Worm (Caenorhabditis elegans) whole organism, L2 larva: ENCODE data around the gene srlf-37.

ENCODE experiments used
- C34F6.9 ChIP-seq: fragments of 150-350 bp; optimal IDR thresholded peaks from 2 replicates; lab custom pipeline; 2014; ENCODE audit warnings: missing biosample characterization, missing genetic modification characterization
- F13H6.1 ChIP-seq: sonication (generic microtip); optimal IDR thresholded peaks from 2 replicates; lab custom pipeline; 2016; ENCODE audit warnings: missing genetic modification characterization, missing compliant biosample characterization
- ZK546.5 ChIP-seq: sonication (generic microtip); optimal IDR thresholded peaks from 2 replicates; lab custom pipeline; 2017; ENCODE audit warnings: missing biosample characterization, missing genetic modification characterization
- alr-1 ChIP-seq: fragments of 150-350 bp; optimal IDR thresholded peaks from 2 replicates; lab custom pipeline; 2014; ENCODE audit warnings: missing biosample characterization, missing genetic modification characterization
- aly-2 ChIP-seq: fragments of 150-350 bp; optimal IDR thresholded peaks from 2 replicates; lab custom pipeline; 2014; ENCODE audit warnings: missing biosample characterization, missing genetic modification characterization
- ama-1 ChIP-seq: fragments of 150-350 bp; optimal IDR thresholded peaks from 2 replicates; lab custom pipeline; 2018; ENCODE audit warnings: inconsistent platforms
- blmp-1 ChIP-seq: sonication (generic microtip); optimal IDR thresholded peaks from 2 replicates; lab custom pipeline; 2017; ENCODE audit warnings: missing genetic modification characterization, mild to moderate bottlenecking, missing compliant biosample characterization, antibody characterized with exemption, moderate library complexity; ENCODE audit not compliant: insufficient read depth
- ceh-16 ChIP-seq: fragments of 150-350 bp; optimal IDR thresholded peaks from 2 replicates; lab custom pipeline; 2014; ENCODE audit warnings: missing biosample characterization, missing genetic modification characterization
- ceh-82 ChIP-seq: fragments of 150-350 bp; optimal IDR thresholded peaks from 2 replicates; lab custom pipeline; 2014; ENCODE audit warnings: missing biosample characterization, missing genetic modification characterization
- dmd-4 ChIP-seq: sonication (generic microtip); optimal IDR thresholded peaks from 2 replicates; lab custom pipeline; 2017; ENCODE audit warnings: missing biosample characterization, missing genetic modification characterization
- egl-27 ChIP-seq: sonication (generic microtip); optimal IDR thresholded peaks from 3 replicates; lab custom pipeline; 2017; ENCODE audit warnings: missing biosample characterization, missing genetic modification reagents, missing genetic modification characterization
- elt-3 ChIP-seq: sonication (generic microtip); optimal IDR thresholded peaks from 2 replicates; lab custom pipeline; 2017; ENCODE audit warnings: missing biosample characterization, missing genetic modification characterization
- fos-1 ChIP-seq: fragments of 150-350 bp; optimal IDR thresholded peaks from 2 replicates; lab custom pipeline; 2014; ENCODE audit warnings: missing biosample characterization, missing genetic modification characterization
- gmeb-1 ChIP-seq: fragments of 150-350 bp; optimal IDR thresholded peaks from 2 replicates; lab custom pipeline; 2014; ENCODE audit warnings: missing biosample characterization, missing genetic modification characterization
- lin-11 ChIP-seq: fragments of 150-350 bp; sonication (generic microtip); optimal IDR thresholded peaks from 2 replicates; lab custom pipeline; 2014; ENCODE audit warnings: missing biosample characterization, missing genetic modification characterization, inconsistent platforms, mixed read lengths
- lin-13 ChIP-seq: fragments of 150-350 bp; optimal IDR thresholded peaks from 2 replicates; lab custom pipeline; 2014; ENCODE audit warnings: missing biosample characterization, missing genetic modification reagents, missing genetic modification characterization
- lin-39 ChIP-seq: fragments of 150-350 bp; optimal IDR thresholded peaks from 2 replicates; lab custom pipeline; 2014; ENCODE audit warnings: missing biosample characterization, missing genetic modification reagents, missing genetic modification characterization
- lsy-2 ChIP-seq, 2 experiments: fragments of 150-350 bp in 1 of 2; sonication (generic microtip) in 1 of 2; optimal IDR thresholded peaks; 2 replicates each; lab custom pipeline; 2014 to 2017; ENCODE audit warnings: missing biosample characterization in 2 of 2, missing genetic modification characterization in 2 of 2
- mab-5 ChIP-seq: fragments of 150-350 bp; optimal IDR thresholded peaks from 2 replicates; lab custom pipeline; 2014; ENCODE audit warnings: missing biosample characterization, missing genetic modification characterization
- mbf-1 ChIP-seq: sonication (generic microtip); optimal IDR thresholded peaks from 2 replicates; lab custom pipeline; 2017; ENCODE audit warnings: missing biosample characterization, missing genetic modification characterization
- mdl-1 ChIP-seq, 2 experiments: fragments of 150-350 bp in 1 of 2; sonication (generic microtip) in 1 of 2; optimal IDR thresholded peaks; 2 replicates each; lab custom pipeline; 2017; ENCODE audit warnings: missing biosample characterization in 2 of 2, missing genetic modification characterization in 2 of 2
- nhr-10 ChIP-seq: sonication (generic microtip); optimal IDR thresholded peaks from 2 replicates; lab custom pipeline; 2017; ENCODE audit warnings: missing biosample characterization, missing genetic modification characterization
- nhr-11 ChIP-seq: fragments of 150-350 bp; optimal IDR thresholded peaks from 2 replicates; lab custom pipeline; 2014; ENCODE audit warnings: missing biosample characterization, missing genetic modification characterization
- nhr-12 ChIP-seq: fragments of 150-350 bp; optimal IDR thresholded peaks from 2 replicates; lab custom pipeline; 2014; ENCODE audit warnings: missing biosample characterization, missing genetic modification characterization
- nhr-129 ChIP-seq: fragments of 150-350 bp; optimal IDR thresholded peaks from 2 replicates; lab custom pipeline; 2014; ENCODE audit warnings: missing biosample characterization, missing genetic modification characterization
- nhr-21 ChIP-seq: fragments of 150-350 bp; optimal IDR thresholded peaks from 2 replicates; lab custom pipeline; 2014; ENCODE audit warnings: missing biosample characterization, missing genetic modification characterization
- nhr-23 ChIP-seq: fragments of 150-350 bp; optimal IDR thresholded peaks from 2 replicates; lab custom pipeline; 2014; ENCODE audit warnings: missing biosample characterization, missing genetic modification reagents, missing genetic modification characterization
- nhr-237 ChIP-seq: fragments of 150-350 bp; optimal IDR thresholded peaks from 2 replicates; lab custom pipeline; 2014; ENCODE audit warnings: missing biosample characterization, missing genetic modification characterization
- nhr-25 ChIP-seq: fragments of 150-350 bp; sonication (generic microtip); optimal IDR thresholded peaks from 3 replicates; lab custom pipeline; 2014; ENCODE audit warnings: missing biosample characterization, missing genetic modification characterization
- nhr-6 ChIP-seq: fragments of 150-350 bp; optimal IDR thresholded peaks from 2 replicates; lab custom pipeline; 2014; ENCODE audit warnings: missing biosample characterization, missing genetic modification characterization
- nhr-77 ChIP-seq: fragments of 150-350 bp; optimal IDR thresholded peaks from 2 replicates; lab custom pipeline; 2014; ENCODE audit warnings: missing biosample characterization, missing genetic modification characterization
- peb-1 ChIP-seq: fragments of 150-350 bp; optimal IDR thresholded peaks from 2 replicates; lab custom pipeline; 2014; ENCODE audit warnings: missing biosample characterization, missing genetic modification characterization
- sem-4 ChIP-seq: fragments of 150-350 bp; optimal IDR thresholded peaks from 2 replicates; lab custom pipeline; 2014; ENCODE audit warnings: missing biosample characterization, missing genetic modification reagents, missing genetic modification characterization
- skn-1 ChIP-seq: sonication (generic microtip); optimal IDR thresholded peaks from 2 replicates; lab custom pipeline; 2017; ENCODE audit warnings: missing biosample characterization, missing genetic modification characterization
- sma-9 ChIP-seq, 2 experiments: fragments of 150-350 bp in 1 of 2; sonication (generic microtip) in 1 of 2; optimal IDR thresholded peaks; 2 replicates each; lab custom pipeline; 2014 to 2016; ENCODE audit warnings: missing genetic modification characterization in 2 of 2, mild to moderate bottlenecking in 1 of 2, missing biosample characterization in 1 of 2, missing compliant biosample characterization in 1 of 2, missing genetic modification reagents in 1 of 2, moderate library complexity in 1 of 2
- snpc-4 ChIP-seq: fragments of 150-350 bp; optimal IDR thresholded peaks from 2 replicates; lab custom pipeline; 2014; ENCODE audit warnings: missing biosample characterization, missing genetic modification characterization
- unc-39 ChIP-seq: fragments of 150-350 bp; optimal IDR thresholded peaks from 2 replicates; lab custom pipeline; 2014; ENCODE audit warnings: missing biosample characterization, missing genetic modification characterization
- unc-55 ChIP-seq: fragments of 150-350 bp; sonication (generic microtip); optimal IDR thresholded peaks from 3 replicates; lab custom pipeline; 2014; ENCODE audit warnings: missing biosample characterization, missing genetic modification reagents, missing genetic modification characterization
- unc-62 ChIP-seq: fragments of 150-350 bp; optimal IDR thresholded peaks from 2 replicates; lab custom pipeline; 2014; ENCODE audit warnings: missing biosample characterization, missing genetic modification reagents, missing genetic modification characterization
- zag-1 ChIP-seq: fragments of 150-350 bp; optimal IDR thresholded peaks from 2 replicates; lab custom pipeline; 2014; ENCODE audit warnings: missing biosample characterization, missing genetic modification characterization
- ztf-1 ChIP-seq: fragments of 200-800 bp; sonication (Bioruptor generic); conservative IDR thresholded peaks from 2 replicates; pipeline ENCODE4 v1.3.6; 2022; ENCODE audit warnings: missing genetic modification characterization, missing compliant biosample characterization
- ztf-11 ChIP-seq: sonication (generic microtip); optimal IDR thresholded peaks from 2 replicates; lab custom pipeline; 2017; ENCODE audit warnings: missing biosample characterization, missing genetic modification characterization

Gene srlf-37

ce11 chrV:642750-643149 lies 38.7 kb upstream of the srlf-37 start, which contains the start of gene nhr-190:
nhr-190 (minus strand) TSS chrV:642924.
- TF ChIP-seq mbf-1 (no peak), lin-13 (GFP tag; lab: Kevin White, UChicago) (no peak), ama-1 (lab: Kevin White, UChicago) (no peak), ZK546.5 (tag; lab: Kevin White, UChicago) (no peak), aly-2 (tag; lab: Kevin White, UChicago) (no peak), sma-9 (GFP tag; optimal IDR thresholded peaks at IDR 0.05; lab: Kevin White, UChicago) (peak; percentile 12), sma-9 (tag; optimal IDR thresholded peaks at IDR 0.05; lab: Kevin White, UChicago) (no peak), nhr-21 (tag; lab: Kevin White, UChicago) (no peak), lsy-2 (tag; optimal IDR thresholded peaks at IDR 0.05; lab: Kevin White, UChicago) (no peak), C34F6.9 (peak; percentile 32), ceh-16 (tag; lab: Kevin White, UChicago) (no peak), nhr-129 (tag; lab: Kevin White, UChicago) (peak; percentile 35)

- TF ChIP-seq sem-4 (tag; lab: Kevin White, UChicago) (no peak), snpc-4 (tag; lab: Kevin White, UChicago) (no peak), unc-55 (GFP tag; lab: Kevin White, UChicago) (no peak), lsy-2 (tag; optimal IDR thresholded peaks at IDR 0.05; lab: Kevin White, UChicago) (no peak), lin-11 (tag; lab: Kevin White, UChicago) (no peak), alr-1 (tag; lab: Kevin White, UChicago) (no peak), ZK546.5 (tag; lab: Kevin White, UChicago) (no peak), nhr-25 (no peak), dmd-4 (no peak), lin-39 (no peak), nhr-237 (tag; lab: Kevin White, UChicago) (no peak), nhr-11 (tag; lab: Kevin White, UChicago) (no peak), gmeb-1 (no peak)
Observed at ce11 chrV:638328-638727, 34.3 kb upstream of the srlf-37 start, which contains the start of gene srj-37. srj-37 (plus strand) TSS chrV:638628.

- TF ChIP-seq nhr-12 (tag; lab: Kevin White, UChicago) (no peak), unc-55 (GFP tag; lab: Kevin White, UChicago) (no peak), unc-62 (GFP tag; lab: Kevin White, UChicago) (no peak), blmp-1 (tag; lab: Kevin White, UChicago) (no peak), nhr-23 (tag; lab: Kevin White, UChicago) (no peak), gmeb-1 (no peak), dmd-4 (no peak), nhr-25 (no peak), mdl-1 (tag; optimal IDR thresholded peaks at IDR 0.05; lab: Kevin White, UChicago) (no peak), zag-1 (tag; lab: Kevin White, UChicago) (no peak), ZK546.5 (tag; lab: Kevin White, UChicago) (no peak), lin-11 (tag; lab: Kevin White, UChicago) (no peak), nhr-10 (tag; lab: Kevin White, UChicago) (no peak), alr-1 (tag; lab: Kevin White, UChicago) (no peak), fos-1 (tag; lab: Kevin White, UChicago) (no peak), nhr-77 (no peak), mbf-1 (no peak), nhr-11 (tag; lab: Kevin White, UChicago) (no peak), nhr-237 (tag; lab: Kevin White, UChicago) (no peak), egl-27 (tag; lab: Kevin White, UChicago) (no peak)
Observed at ce11 chrV:636281-636680, 32.3 kb upstream of the srlf-37 start, which contains the start of gene pals-31. pals-31 (plus strand) TSS chrV:636581.

- TF ChIP-seq C34F6.9 (peak; percentile 4), elt-3 (tag; lab: Kevin White, UChicago) (no peak), nhr-6 (no peak), nhr-11 (tag; lab: Kevin White, UChicago) (no peak), ceh-82 (tag; lab: Kevin White, UChicago) (no peak), nhr-237 (tag; lab: Kevin White, UChicago) (no peak), mbf-1 (no peak), lsy-2 (tag; optimal IDR thresholded peaks at IDR 0.05; lab: Kevin White, UChicago) (no peak), mdl-1 (tag; optimal IDR thresholded peaks at IDR 0.05; lab: Kevin White, UChicago) (no peak), ceh-16 (tag; lab: Kevin White, UChicago) (no peak), mab-5 (tag; lab: Kevin White, UChicago) (no peak), unc-39 (tag; lab: Kevin White, UChicago) (no peak), lin-11 (tag; lab: Kevin White, UChicago) (no peak), unc-62 (GFP tag; lab: Kevin White, UChicago) (no peak), F13H6.1 (no peak), sma-9 (GFP tag; optimal IDR thresholded peaks at IDR 0.05; lab: Kevin White, UChicago) (peak; percentile 9), sma-9 (tag; optimal IDR thresholded peaks at IDR 0.05; lab: Kevin White, UChicago) (no peak), nhr-23 (tag; lab: Kevin White, UChicago) (no peak), nhr-12 (tag; lab: Kevin White, UChicago) (no peak), alr-1 (tag; lab: Kevin White, UChicago) (no peak), nhr-21 (tag; lab: Kevin White, UChicago) (no peak), sem-4 (tag; lab: Kevin White, UChicago) (no peak), ama-1 (lab: Kevin White, UChicago) (no peak), nhr-129 (tag; lab: Kevin White, UChicago) (peak; percentile 21), ztf-1 (GFP tag; lab: Robert Waterston, UW) (no peak), ztf-11 (tag; lab: Kevin White, UChicago) (no peak), peb-1 (tag; lab: Kevin White, UChicago) (no peak), aly-2 (tag; lab: Kevin White, UChicago) (no peak), gmeb-1 (peak; percentile 31), nhr-10 (tag; lab: Kevin White, UChicago) (no peak), fos-1 (tag; lab: Kevin White, UChicago) (peak; percentile 44), egl-27 (tag; lab: Kevin White, UChicago) (no peak), skn-1 (tag; lab: Kevin White, UChicago) (no peak), blmp-1 (tag; lab: Kevin White, UChicago) (no peak), unc-55 (GFP tag; lab: Kevin White, UChicago) (no peak)
Observed at ce11 chrV:635630-636029, 31.6 kb upstream of the srlf-37 start.
